Fruit fly (Drosophila melanogaster) whole organism, embryonic: ENCODE measurements around the gene CG9932.

Experiments used
- Atf6 ChIP-seq: fragments of 200-800 bp; sonication (Bioruptor generic); IDR thresholded peaks from 2 replicates; pipeline ENCODE4 v1.3.6; 2022; ENCODE audit warnings: missing biosample characterization, missing genetic modification characterization
- Awh ChIP-seq: fragments of 200-800 bp; sonication (Bioruptor generic); IDR thresholded peaks from 2 replicates; pipeline ENCODE4, ENCODE4 v1.3.6; 2022; ENCODE audit warnings: missing biosample characterization, missing genetic modification characterization
- B-H2 ChIP-seq: fragments of 200-800 bp; sonication (Bioruptor generic); optimal IDR thresholded peaks from 2 replicates; lab custom pipeline; 2018; ENCODE audit warnings: missing biosample characterization, mild to moderate bottlenecking, missing genetic modification characterization
- Bteb2 ChIP-seq: fragments of 200-800 bp; sonication (Bioruptor generic); optimal IDR thresholded peaks from 2 replicates; lab custom pipeline; 2016; ENCODE audit warnings: missing biosample characterization, missing genetic modification characterization
- CG1024 ChIP-seq: fragments of 200-800 bp; sonication (Bioruptor generic); IDR thresholded peaks from 2 replicates; pipeline ENCODE4 v1.3.6; 2022; ENCODE audit warnings: missing biosample characterization, missing genetic modification characterization
- CG10565 ChIP-seq: fragments of 200-800 bp; sonication (Bioruptor generic); optimal IDR thresholded peaks from 3 replicates; lab custom pipeline; 2016; ENCODE audit warnings: missing biosample characterization, mild to moderate bottlenecking, missing genetic modification characterization
- CG11398 ChIP-seq: fragments of 200-800 bp; sonication (Bioruptor generic); optimal IDR thresholded peaks from 2 replicates; lab custom pipeline; 2016; ENCODE audit warnings: missing biosample characterization, missing genetic modification characterization
- CG11723 ChIP-seq: fragments of 200-800 bp; sonication (Bioruptor generic); optimal IDR thresholded peaks from 2 replicates; lab custom pipeline; 2017; ENCODE audit warnings: missing biosample characterization, mild to moderate bottlenecking, missing genetic modification characterization
- CG12219 ChIP-seq: fragments of 200-800 bp; sonication (Bioruptor generic); optimal IDR thresholded peaks from 3 replicates; lab custom pipeline; 2018; ENCODE audit warnings: missing biosample characterization, mild to moderate bottlenecking, missing genetic modification characterization
- CG12659 ChIP-seq: fragments of 200-800 bp; sonication (Bioruptor generic); optimal IDR thresholded peaks from 3 replicates; lab custom pipeline; 2017; ENCODE audit warnings: mild to moderate bottlenecking, missing biosample characterization, missing genetic modification reagents, missing genetic modification characterization
- CG13123 ChIP-seq: fragments of 200-800 bp; sonication (Bioruptor generic); optimal IDR thresholded peaks from 2 replicates; lab custom pipeline; 2016; ENCODE audit warnings: missing biosample characterization, missing genetic modification characterization
- CG14014 ChIP-seq: fragments of 200-800 bp; sonication (Bioruptor generic); IDR thresholded peaks from 2 replicates; pipeline ENCODE4 v1.3.6; 2022; ENCODE audit warnings: missing biosample characterization, missing genetic modification characterization
- CG14667 ChIP-seq: fragments of 200-800 bp; sonication (Bioruptor generic); IDR thresholded peaks from 2 replicates; pipeline ENCODE4 v1.3.6; 2022; ENCODE audit warnings: missing biosample characterization, missing genetic modification characterization
- CG18619 ChIP-seq: fragments of 200-800 bp; sonication (Bioruptor generic); optimal IDR thresholded peaks from 3 replicates; lab custom pipeline; 2017; ENCODE audit warnings: missing biosample characterization, mild to moderate bottlenecking, missing genetic modification characterization
- CG2712 ChIP-seq: fragments of 200-800 bp; optimal IDR thresholded peaks from 3 replicates; lab custom pipeline; 2019; ENCODE audit warnings: missing biosample characterization, mild to moderate bottlenecking, missing genetic modification characterization, moderate library complexity
- CG2875 ChIP-seq: fragments of 200-800 bp; sonication (Bioruptor generic); optimal IDR thresholded peaks from 2 replicates; lab custom pipeline; 2017; ENCODE audit warnings: missing biosample characterization, mild to moderate bottlenecking, missing genetic modification characterization, missing genetic modification reagents
- CG30431 ChIP-seq: fragments of 200-800 bp; sonication (Bioruptor generic); optimal IDR thresholded peaks from 2 replicates; lab custom pipeline; 2017; ENCODE audit warnings: missing biosample characterization, missing genetic modification characterization
- CG31365 ChIP-seq: fragments of 200-800 bp; sonication (Bioruptor generic); optimal IDR thresholded peaks from 2 replicates; lab custom pipeline; 2018; ENCODE audit warnings: missing biosample characterization, mild to moderate bottlenecking, missing genetic modification characterization
- CG3838 ChIP-seq: fragments of 200-800 bp; sonication (Bioruptor generic); optimal IDR thresholded peaks from 3 replicates; lab custom pipeline; 2016; ENCODE audit warnings: missing biosample characterization, missing genetic modification characterization
- CG42726 ChIP-seq: fragments of 200-800 bp; sonication (Bioruptor generic); IDR thresholded peaks from 2 replicates; pipeline ENCODE4 v1.3.6; 2022; ENCODE audit warnings: missing biosample characterization, missing genetic modification characterization; ENCODE audit not compliant: partially characterized antibody
- CG5180 ChIP-seq: fragments of 200-800 bp; sonication (Bioruptor generic); optimal IDR thresholded peaks from 3 replicates; lab custom pipeline; 2017; ENCODE audit warnings: missing biosample characterization, missing genetic modification characterization, mild to moderate bottlenecking, moderate library complexity, missing genetic modification reagents
- CG6272 ChIP-seq: fragments of 200-800 bp; sonication (Bioruptor generic); IDR thresholded peaks from 2 replicates; pipeline ENCODE4 v1.3.6; 2022; ENCODE audit warnings: missing biosample characterization, missing genetic modification characterization
- CG6791 ChIP-seq: fragments of 200-800 bp; sonication (Bioruptor generic); IDR thresholded peaks from 3 replicates; pipeline ENCODE4 v1.3.6; 2022; ENCODE audit warnings: missing biosample characterization, missing genetic modification characterization; ENCODE audit not compliant: partially characterized antibody
- CG8359 ChIP-seq: fragments of 200-800 bp; sonication (Bioruptor generic); optimal IDR thresholded peaks from 2 replicates; lab custom pipeline; 2017; ENCODE audit warnings: missing biosample characterization, mild to moderate bottlenecking, missing genetic modification characterization, borderline replicate concordance
- GATAe ChIP-seq: fragments of 200-800 bp; sonication (Bioruptor generic); conservative IDR thresholded peaks from 2 replicates; pipeline ENCODE4 v1.3.6; 2022; ENCODE audit warnings: missing biosample characterization, missing genetic modification characterization
- HLH3B ChIP-seq: fragments of 200-800 bp; sonication (Bioruptor generic); IDR thresholded peaks from 2 replicates; pipeline ENCODE4 v1.3.6; 2022; ENCODE audit warnings: missing biosample characterization, missing genetic modification characterization
- Optix ChIP-seq: fragments of 200-800 bp; sonication (Bioruptor generic); IDR thresholded peaks from 3 replicates; pipeline ENCODE4 v1.3.6; 2022; ENCODE audit warnings: missing biosample characterization, missing genetic modification characterization
- Spps ChIP-seq: fragments of 200-800 bp; sonication (Bioruptor generic); optimal IDR thresholded peaks from 2 replicates; lab custom pipeline; 2018; ENCODE audit warnings: missing biosample characterization, mild to moderate bottlenecking, missing genetic modification characterization
- Stat92E ChIP-seq, 3 experiments: fragments of >200 bp in 2 of 3; fragments of 200-800 bp in 1 of 3; sonication (Bioruptor generic) in 1 of 3; optimal IDR thresholded peaks; 2 replicates each; lab custom pipeline; 2017 to 2019; ENCODE audit warnings: missing biosample characterization in 3 of 3, missing genetic modification characterization in 3 of 3, mild to moderate bottlenecking in 1 of 3, moderate library complexity in 1 of 3
- Trl ChIP-seq, 3 experiments: fragments of >200 bp in 2 of 3; fragments of 200-800 bp in 1 of 3; sonication (Bioruptor generic) in 1 of 3; optimal IDR thresholded peaks; 2 replicates in 1 of 3; 3 replicates in 2 of 3; lab custom pipeline; 2016 to 2017; ENCODE audit warnings: missing biosample characterization in 1 of 3, missing genetic modification characterization in 1 of 3
- Xbp1 ChIP-seq: fragments of 200-800 bp; sonication (Bioruptor generic); optimal IDR thresholded peaks from 3 replicates; lab custom pipeline; 2016; ENCODE audit warnings: missing biosample characterization, mild to moderate bottlenecking, missing genetic modification characterization
- ac ChIP-seq: fragments of 200-800 bp; sonication (Bioruptor generic); optimal IDR thresholded peaks from 3 replicates; lab custom pipeline; 2017; ENCODE audit warnings: missing biosample characterization, mild to moderate bottlenecking, missing genetic modification characterization
- bab2 ChIP-seq: fragments of 200-800 bp; sonication (Bioruptor generic); optimal IDR thresholded peaks from 2 replicates; lab custom pipeline; 2016; ENCODE audit warnings: missing biosample characterization, missing genetic modification characterization
- bbx ChIP-seq: fragments of 200-800 bp; sonication (Bioruptor generic); IDR thresholded peaks from 2 replicates; pipeline ENCODE4 v1.3.6; 2022; ENCODE audit warnings: missing biosample characterization, missing genetic modification characterization; ENCODE audit not compliant: partially characterized antibody
- cad ChIP-seq: fragments of >200 bp; optimal IDR thresholded peaks from 2 replicates; lab custom pipeline; 2017; ENCODE audit warnings: missing biosample characterization, missing genetic modification characterization
- crol ChIP-seq: fragments of 200-800 bp; sonication (Bioruptor generic); IDR thresholded peaks from 2 replicates; pipeline ENCODE4 v1.3.6; 2022; ENCODE audit warnings: missing biosample characterization, missing genetic modification characterization
- gcm2 ChIP-seq: fragments of 200-800 bp; sonication (Bioruptor generic); optimal IDR thresholded peaks from 2 replicates; lab custom pipeline; 2016; ENCODE audit warnings: missing biosample characterization, missing genetic modification characterization
- kah ChIP-seq: fragments of 200-800 bp; sonication (Bioruptor generic); optimal IDR thresholded peaks from 2 replicates; lab custom pipeline; 2018; ENCODE audit warnings: missing biosample characterization, mild to moderate bottlenecking, missing genetic modification characterization
- lab ChIP-seq: fragments of 200-800 bp; sonication (Bioruptor generic); optimal IDR thresholded peaks from 3 replicates; lab custom pipeline; 2017; ENCODE audit warnings: missing biosample characterization, missing genetic modification characterization, mild to moderate bottlenecking, moderate library complexity, missing genetic modification reagents
- lola ChIP-seq, 3 experiments: fragments of >200 bp in 2 of 3; fragments of 200-800 bp in 1 of 3; sonication (Bioruptor generic) in 1 of 3; optimal IDR thresholded peaks; 2 replicates each; lab custom pipeline; 2017 to 2019; ENCODE audit warnings: missing biosample characterization in 3 of 3, missing genetic modification characterization in 3 of 3, mild to moderate bottlenecking in 1 of 3, moderate library complexity in 1 of 3
- luna ChIP-seq: fragments of 200-800 bp; sonication (Bioruptor generic); optimal IDR thresholded peaks from 2 replicates; lab custom pipeline; 2016; ENCODE audit warnings: missing biosample characterization, missing genetic modification characterization
- p53 ChIP-seq: fragments of 200-800 bp; sonication (Bioruptor generic); optimal IDR thresholded peaks from 2 replicates; lab custom pipeline; 2016; ENCODE audit warnings: missing biosample characterization, missing genetic modification characterization
- ranshi ChIP-seq: fragments of 200-800 bp; sonication (Bioruptor generic); IDR thresholded peaks from 2 replicates; pipeline ENCODE4 v1.3.6; 2022; ENCODE audit warnings: missing biosample characterization, missing genetic modification characterization
- schlank ChIP-seq: fragments of 200-800 bp; sonication (Bioruptor generic); optimal IDR thresholded peaks from 2 replicates; lab custom pipeline; 2018; ENCODE audit warnings: missing biosample characterization, mild to moderate bottlenecking, missing genetic modification characterization
- sens-2 ChIP-seq: fragments of 200-800 bp; sonication (Bioruptor generic); IDR thresholded peaks from 2 replicates; pipeline ENCODE4 v1.3.6; 2022; ENCODE audit warnings: missing biosample characterization, missing genetic modification characterization
- sqz ChIP-seq: fragments of 200-800 bp; sonication (Bioruptor generic); optimal IDR thresholded peaks from 3 replicates; lab custom pipeline; 2018; ENCODE audit warnings: missing biosample characterization, mild to moderate bottlenecking, missing genetic modification characterization
- stc ChIP-seq: fragments of 200-800 bp; sonication (Bioruptor generic); IDR thresholded peaks from 2 replicates; pipeline ENCODE4 v1.3.6; 2022; ENCODE audit warnings: missing biosample characterization, missing genetic modification characterization
- tgo ChIP-seq: fragments of 200-800 bp; sonication (Bioruptor generic); IDR thresholded peaks from 3 replicates; pipeline ENCODE4 v1.3.6; 2022; ENCODE audit warnings: missing biosample characterization, missing genetic modification characterization
- tin ChIP-seq: fragments of 200-800 bp; sonication (Bioruptor generic); optimal IDR thresholded peaks from 3 replicates; lab custom pipeline; 2016; ENCODE audit warnings: missing biosample characterization, missing genetic modification characterization
- vvl ChIP-seq: fragments of 200-800 bp; sonication (Bioruptor generic); IDR thresholded peaks from 2 replicates; pipeline ENCODE4 v1.3.6; 2022; ENCODE audit warnings: missing biosample characterization, missing genetic modification characterization

Gene CG9932

DNA sequence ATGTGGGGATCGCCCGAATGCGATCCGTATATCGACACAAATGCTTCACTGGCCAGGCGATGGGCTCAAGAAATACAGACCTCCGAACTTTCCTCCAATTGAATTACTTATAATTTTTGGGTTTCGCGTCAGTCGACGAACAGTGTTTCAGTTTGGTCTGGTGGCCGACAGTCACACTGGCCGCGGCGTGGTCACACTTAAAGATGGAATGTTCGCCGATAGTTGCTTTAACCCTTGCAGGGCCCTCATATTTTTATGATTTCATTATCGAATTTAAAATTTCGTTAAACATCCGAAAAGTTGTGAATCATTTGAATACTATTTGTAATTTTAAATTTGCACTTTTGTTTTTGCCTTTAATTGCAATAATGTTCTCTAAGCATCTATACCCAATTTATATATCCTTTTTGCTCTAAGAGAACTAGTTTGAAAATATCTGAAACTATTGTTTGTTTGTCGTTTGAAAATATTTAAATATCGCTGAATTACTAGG is 40.9 kb downstream of the CG9932 start, which contains the start of gene Ube4B (continued):
- TF ChIP-seq luna (GFP tag; lab: Kevin White, UChicago) (peak; percentile 18), B-H2 (GFP tag; lab: Kevin White, UChicago) (no peak), Spps (peak; percentile 0), HLH3B (GFP tag; lab: Robert Waterston, UW) (no peak), CG42726 (GFP tag; lab: Robert Waterston, UW) (peak; percentile 92), CG12659 (peak; percentile 88), CG2712 (tag; lab: Kevin White, UChicago) (no peak), CG13123 (GFP tag; lab: Kevin White, UChicago) (no peak), Atf6 (GFP tag; lab: Robert Waterston, UW) (peak; percentile 55), kah (GFP tag; lab: Kevin White, UChicago) (no peak), CG12219 (GFP tag; lab: Kevin White, UChicago) (no peak), gcm2 (GFP tag; lab: Kevin White, UChicago) (no peak), bab2 (peak; percentile 71), Bteb2 (GFP tag; lab: Kevin White, UChicago) (peak; percentile 40), lola (GFP tag; optimal IDR thresholded peaks at IDR 0.05; lab: Kevin White, UChicago) (no peak), vvl (GFP tag; lab: Robert Waterston, UW) (peak; percentile 88), CG2875 (no peak), schlank (tag; lab: Kevin White, UChicago) (peak; percentile 14), CG18619 (GFP tag; lab: Kevin White, UChicago) (peak; percentile 41), CG6791 (GFP tag; lab: Robert Waterston, UW) (peak; percentile 89), ranshi (GFP tag; lab: Robert Waterston, UW) (peak; percentile 73), ac (GFP tag; lab: Kevin White, UChicago) (no peak), CG11723 (no peak), CG8359 (GFP tag; lab: Kevin White, UChicago) (no peak), CG31365 (tag; lab: Kevin White, UChicago) (no peak), GATAe (GFP tag; lab: Robert Waterston, UW) (no peak), cad (GFP tag; lab: Kevin White, UChicago) (no peak), Optix (GFP tag; lab: Robert Waterston, UW) (0 out of 3 replicates have a peak, but pooled peaks have one; percentile 6), tin (GFP tag; lab: Kevin White, UChicago) (peak; percentile 71), CG1024 (peak; percentile 58; the same call in 1 of the 2 replicates), Awh (no peak), stc (GFP tag; lab: Robert Waterston, UW) (0 out of 2 replicates have a peak, but pooled peaks have one; percentile 55), Stat92E (GFP tag; optimal IDR thresholded peaks at IDR 0.05; lab: Kevin White, UChicago) (no peak), CG14014 (GFP tag; lab: Robert Waterston, UW) (peak; percentile 66), crol (no peak), bbx (GFP tag; lab: Robert Waterston, UW) (peak; percentile 86), sens-2 (GFP tag; lab: Robert Waterston, UW) (no peak), Xbp1 (GFP tag; lab: Kevin White, UChicago) (peak; percentile 80), sqz (GFP tag; lab: Kevin White, UChicago) (no peak), tgo (GFP tag; lab: Robert Waterston, UW) (peak; percentile 48), CG10565 (no peak), CG3838 (GFP tag; lab: Kevin White, UChicago) (peak; percentile 53), CG14667 (GFP tag; lab: Robert Waterston, UW) (no peak), Trl (optimal IDR thresholded peaks at IDR 0.05; lab: Kevin White, UChicago) (no peak), Trl (GFP tag; optimal IDR thresholded peaks at IDR 0.05; lab: Kevin White, UChicago) (peak; percentile 61), CG30431 (GFP tag; lab: Kevin White, UChicago) (peak; percentile 7), lab (GFP tag; lab: Kevin White, UChicago) (no peak), p53 (GFP tag; lab: Kevin White, UChicago) (peak; percentile 61), CG6272 (GFP tag; lab: Robert Waterston, UW) (peak; percentile 62; the same call in 1 of the 2 replicates), CG11398 (GFP tag; lab: Kevin White, UChicago) (peak; percentile 47), CG5180 (no peak)
